Fruit fly (Drosophila melanogaster) whole organism, embryonic: Measurements from ENCODE around the gene Or7a.
A peak's percentile ranks its signal among the peaks of the same experiment; 100 is the strongest.

Experiments used
- CG16863 ChIP-seq: fragments of 200-800 bp; sonication (Bioruptor generic); optimal IDR thresholded peaks from 3 replicates; lab custom pipeline; 2016; ENCODE audit warnings: missing biosample characterization, missing genetic modification characterization
- CG17912 ChIP-seq: fragments of 200-800 bp; sonication (Bioruptor generic); optimal IDR thresholded peaks from 2 replicates; lab custom pipeline; 2018; ENCODE audit warnings: missing biosample characterization, mild to moderate bottlenecking, missing genetic modification characterization
- CG4282 ChIP-seq: fragments of 200-800 bp; sonication (Bioruptor generic); optimal IDR thresholded peaks from 2 replicates; lab custom pipeline; 2016; ENCODE audit warnings: missing biosample characterization, missing genetic modification characterization
- Lpt ChIP-seq: fragments of >200 bp; optimal IDR thresholded peaks from 2 replicates; lab custom pipeline; 2018; ENCODE audit warnings: missing biosample characterization, missing genetic modification characterization
- Nf-YC ChIP-seq: fragments of 200-800 bp; optimal IDR thresholded peaks from 3 replicates; lab custom pipeline; 2019; ENCODE audit warnings: missing biosample characterization, mild to moderate bottlenecking, missing genetic modification characterization, moderate library complexity
- ci ChIP-seq: fragments of 200-800 bp; sonication (Bioruptor generic); IDR thresholded peaks from 3 replicates; pipeline ENCODE4 v1.3.6; 2022; ENCODE audit warnings: missing biosample characterization, missing genetic modification characterization
- croc ChIP-seq: fragments of 200-800 bp; sonication (Bioruptor generic); conservative IDR thresholded peaks from 3 replicates; pipeline ENCODE4 v1.3.6; 2022; ENCODE audit warnings: missing biosample characterization, missing genetic modification characterization
- gcm ChIP-seq: fragments of 200-800 bp; sonication (Bioruptor generic); optimal IDR thresholded peaks from 2 replicates; lab custom pipeline; 2019; ENCODE audit warnings: missing biosample characterization, mild to moderate bottlenecking, missing genetic modification characterization, moderate library complexity
- grau ChIP-seq: fragments of 200-800 bp; optimal IDR thresholded peaks from 3 replicates; lab custom pipeline; 2019; ENCODE audit warnings: missing biosample characterization, mild to moderate bottlenecking, missing genetic modification characterization, moderate library complexity
- sc ChIP-seq, 3 experiments: fragments of >200 bp in 2 of 3; fragments of 200-800 bp in 1 of 3; sonication (Bioruptor generic) in 1 of 3; optimal IDR thresholded peaks; 2 replicates in 2 of 3; 3 replicates in 1 of 3; lab custom pipeline; 2017; ENCODE audit warnings: mild to moderate bottlenecking in 1 of 3, missing biosample characterization in 1 of 3, missing genetic modification characterization in 1 of 3, missing genetic modification reagents in 1 of 3
- wek ChIP-seq: fragments of 200-800 bp; sonication (Bioruptor generic); optimal IDR thresholded peaks from 3 replicates; lab custom pipeline; 2018; ENCODE audit warnings: missing biosample characterization, mild to moderate bottlenecking, missing genetic modification characterization, moderate library complexity

DNA sequence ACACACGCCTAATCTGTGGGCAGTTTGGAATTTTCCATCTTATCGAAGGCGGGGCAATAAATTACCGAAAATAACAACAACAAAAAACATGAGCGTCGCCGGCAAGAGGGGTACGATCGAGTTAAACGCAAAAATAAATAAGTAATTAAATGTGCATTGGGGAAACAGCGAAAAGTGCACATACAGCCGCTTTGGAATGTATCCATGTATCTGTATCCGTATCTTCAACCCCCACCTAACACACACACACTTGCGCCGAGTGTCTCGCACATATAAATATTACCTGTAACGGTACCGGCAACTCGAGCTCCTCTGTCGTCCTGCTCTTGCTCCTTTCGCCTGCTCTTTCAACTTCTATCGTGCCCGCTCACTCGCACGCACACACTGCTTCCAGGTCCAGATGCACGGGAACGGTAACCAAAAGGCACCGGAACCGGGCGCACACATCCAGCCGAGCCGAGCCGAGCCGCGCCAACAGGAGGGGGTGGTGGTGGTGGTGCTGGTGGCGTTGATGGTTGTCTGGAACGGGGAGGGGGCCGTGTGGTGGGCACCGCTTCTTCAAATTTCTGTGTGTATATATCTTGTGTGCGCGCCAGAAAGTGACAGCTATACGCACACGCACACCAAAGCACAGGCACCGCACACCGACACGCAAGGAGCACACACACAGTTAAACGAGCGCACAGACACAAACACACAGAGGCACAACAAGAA is 24.0 kb downstream of the Or7a start:
- no peak for TF ChIP-seq gcm (GFP tag; lab: Kevin White, UChicago)
- TF ChIP-seq CG4282 (GFP tag; lab: Kevin White, UChicago): no peak
- no peak for TF ChIP-seq croc (GFP tag; lab: Robert Waterston, UW)
- no peak for TF ChIP-seq sc (optimal IDR thresholded peaks at IDR 0.05; lab: Kevin White, UChicago)
- no peak for TF ChIP-seq sc (GFP tag; optimal IDR thresholded peaks at IDR 0.05; lab: Kevin White, UChicago)
- 0 out of 3 replicates have a peak, but pooled peaks have one; percentile 48 for TF ChIP-seq ci (GFP tag; lab: Robert Waterston, UW)
- TF ChIP-seq grau (tag; lab: Kevin White, UChicago): no peak
- TF ChIP-seq Nf-YC (tag; lab: Kevin White, UChicago): peak; percentile 30
- TF ChIP-seq wek (GFP tag; lab: Kevin White, UChicago): no peak
- TF ChIP-seq CG17912 (GFP tag; lab: Kevin White, UChicago): no peak
- TF ChIP-seq Lpt (GFP tag; lab: Kevin White, UChicago): no peak
- TF ChIP-seq CG16863 (GFP tag; lab: Kevin White, UChicago): peak; percentile 22
